Worm (Caenorhabditis elegans): ENCODE measurements around the gene ZC395.4.

DNA sequence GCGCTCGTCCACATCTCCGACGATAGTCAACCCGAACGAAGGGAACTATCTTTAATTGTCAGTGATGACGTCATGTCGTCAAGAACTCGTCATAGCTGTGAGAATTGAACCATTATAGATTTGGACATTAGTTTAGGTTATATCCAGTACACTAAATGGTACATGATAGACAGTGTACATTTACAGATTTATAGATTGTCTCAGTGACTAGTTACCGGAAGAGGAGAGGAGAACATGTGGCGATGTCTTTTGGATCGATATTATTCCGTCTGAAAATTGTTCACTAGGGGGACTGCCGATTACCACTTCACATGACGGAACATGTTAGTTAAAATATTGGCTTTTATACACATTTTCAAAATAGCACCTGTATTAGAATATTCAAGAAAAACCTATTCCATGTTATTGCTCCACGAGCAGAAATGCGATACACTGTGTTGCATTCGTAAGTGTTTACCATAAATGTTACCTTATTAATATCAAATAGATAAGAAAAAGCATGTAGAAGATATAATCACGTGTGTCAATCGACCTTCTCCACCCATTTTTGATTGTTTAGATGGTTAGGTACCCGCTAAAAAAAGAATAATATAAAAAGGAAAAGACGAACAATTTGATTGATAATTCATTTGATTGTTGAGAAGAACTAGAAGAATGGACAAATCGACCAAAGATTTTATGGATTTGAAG, 2.6 kb upstream of the ZC395.4 start, which contains the start of gene ZC395.5:
- TF ChIP-seq unc-39 (tag; optimal IDR thresholded peaks at IDR 0.05) (no peak), lin-32 (GFP tag; optimal IDR thresholded peaks at IDR 0.05) (no peak), lsy-2 (tag; optimal IDR thresholded peaks at IDR 0.05) (no peak), elt-3 (tag; optimal IDR thresholded peaks at IDR 0.05) (no peak), nhr-2 (tag; optimal IDR thresholded peaks at IDR 0.05) (no peak), lin-13 (tag; optimal IDR thresholded peaks at IDR 0.05) (no peak), unc-120 (tag; optimal IDR thresholded peaks at IDR 0.05; ENCODE audit: poor library complexity, severe bottlenecking) (no peak), bed-3 (GFP tag; optimal IDR thresholded peaks at IDR 0.05) (no peak), unc-62 (GFP tag; optimal IDR thresholded peaks at IDR 0.05) (no peak), nhr-237 (tag; optimal IDR thresholded peaks at IDR 0.05) (no peak), nhr-76 (tag; optimal IDR thresholded peaks at IDR 0.05) (no peak)

Data from whole organism, mixed stage, embryonic.